Worm (Caenorhabditis elegans): ENCODE data around the gene srx-54.

ce11 chrV:16980368-16980767 is 5.3 kb downstream of the srx-54 start, which contains the start of gene srz-54:
- TF ChIP-seq nfya-1 (tag; optimal IDR thresholded peaks at IDR 0.05; ENCODE audit: insufficient read depth) (no peak), pha-4 (tag; optimal IDR thresholded peaks at IDR 0.05) (no peak), skn-1 (tag; optimal IDR thresholded peaks at IDR 0.05) (no peak), ZK546.5 (tag; optimal IDR thresholded peaks at IDR 0.05) (no peak), fos-1 (tag; optimal IDR thresholded peaks at IDR 0.05) (no peak), ztf-4 (tag; optimal IDR thresholded peaks at IDR 0.05) (no peak), nhr-23 (tag; optimal IDR thresholded peaks at IDR 0.05) (no peak), lin-39 (tag; optimal IDR thresholded peaks at IDR 0.05) (no peak), nhr-237 (tag; optimal IDR thresholded peaks at IDR 0.05) (no peak), nhr-77 (tag; optimal IDR thresholded peaks at IDR 0.05) (no peak), nhr-12 (tag; optimal IDR thresholded peaks at IDR 0.05) (no peak), ceh-82 (tag; optimal IDR thresholded peaks at IDR 0.05) (no peak), pqm-1 (tag; optimal IDR thresholded peaks at IDR 0.05) (no peak)

Measured in whole organism, L3 larva.